Worm (Caenorhabditis elegans): ENCODE measurements around the gene bath-36.
A peak's percentile ranks its signal among the peaks of the same experiment; 100 is the strongest.

Gene bath-36

DNA sequence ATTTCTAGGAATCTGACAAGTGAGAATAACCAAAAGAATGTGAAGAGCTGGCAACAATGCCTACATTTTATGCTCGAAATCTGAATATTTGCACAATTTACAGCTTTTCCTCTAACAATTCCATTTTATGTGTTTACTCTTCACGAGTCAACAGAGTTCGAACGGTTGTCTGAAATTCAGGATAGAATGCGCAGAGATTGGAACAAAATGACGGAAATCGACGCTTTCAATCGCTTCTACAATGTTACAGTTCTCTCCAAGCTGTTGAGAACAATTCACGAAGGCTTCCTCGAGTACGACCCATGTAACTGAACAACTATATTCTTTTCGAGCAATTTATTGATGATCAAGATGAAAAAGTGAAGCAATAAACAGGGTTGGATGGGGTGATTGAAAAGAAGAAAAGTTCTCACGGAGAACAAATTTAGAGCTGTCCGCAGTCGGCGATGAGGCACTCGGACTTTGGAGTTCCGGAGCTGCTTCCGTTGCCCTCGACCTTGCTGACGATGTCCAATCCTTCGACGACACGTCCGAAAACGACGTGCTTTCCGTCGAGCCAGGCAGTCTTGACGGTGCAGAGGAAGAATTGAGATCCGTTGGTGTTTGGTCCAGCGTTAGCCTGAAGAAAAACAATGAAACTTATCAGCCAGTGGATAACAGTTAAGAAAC, 1.3 kb upstream of the bath-36 start, which contains the start of gene Y75B12B.3:
Gene Y75B12B.3 (minus strand): TSS at position 21 of the 669 bp plus-strand sequence.
- no peak for TF ChIP-seq F55B11.4 (tag; optimal IDR thresholded peaks at IDR 0.05; ENCODE audit: borderline replicate concordance, insufficient read depth)
- no peak for TF ChIP-seq let-526 (GFP tag; IDR thresholded peaks at IDR 0.05)
- TF ChIP-seq C17E4.6 (GFP tag; IDR thresholded peaks at IDR 0.05): 0 out of 2 replicates have a peak, but pooled peaks have one; percentile 27
- no peak for TF ChIP-seq ztf-6 (GFP tag; IDR thresholded peaks at IDR 0.05)
- no peak for TF ChIP-seq K11D2.4 (GFP tag; IDR thresholded peaks at IDR 0.05)
- no peak for TF ChIP-seq F57A8.1 (GFP tag; optimal IDR thresholded peaks at IDR 0.05)
- 0 out of 2 replicates have a peak, but pooled peaks have one; percentile 56 for TF ChIP-seq ztf-25 (GFP tag; IDR thresholded peaks at IDR 0.05)
- peak; percentile 36 for TF ChIP-seq die-1 (tag; optimal IDR thresholded peaks at IDR 0.05)
- TF ChIP-seq Y53G8AR.9 (GFP tag; conservative IDR thresholded peaks at IDR 0.05): peak; percentile 67; the same call in 1 of the 2 replicates
- TF ChIP-seq attf-6 (GFP tag; IDR thresholded peaks at IDR 0.05): peak; percentile 50; the same call in 1 of the 2 replicates
- no peak for TF ChIP-seq T07F8.4 (tag; optimal IDR thresholded peaks at IDR 0.05)
- peak; percentile 51 for TF ChIP-seq mcd-1 (GFP tag; IDR thresholded peaks at IDR 0.05)
- TF ChIP-seq mel-28 (tag; optimal IDR thresholded peaks at IDR 0.05; ENCODE audit: borderline replicate concordance): no peak
- 0 out of 2 replicates have a peak, but pooled peaks have one; percentile 9 for TF ChIP-seq nfyb-1 (GFP tag; IDR thresholded peaks at IDR 0.05)
- no peak for TF ChIP-seq chd-7 (tag; optimal IDR thresholded peaks at IDR 0.05)
- peak; percentile 73 for TF ChIP-seq ceh-79 (tag; optimal IDR thresholded peaks at IDR 0.05)
- TF ChIP-seq egl-44 (GFP tag; IDR thresholded peaks at IDR 0.05): 0 out of 2 replicates have a peak, but pooled peaks have one; percentile 17
- peak; percentile 48 for TF ChIP-seq attf-5 (GFP tag; optimal IDR thresholded peaks at IDR 0.05)
- TF ChIP-seq pbrm-1 (GFP tag; IDR thresholded peaks at IDR 0.05): 0 out of 2 replicates have a peak, but pooled peaks have one; percentile 52
- peak; percentile 24 for TF ChIP-seq T26A5.8 (tag; optimal IDR thresholded peaks at IDR 0.05)
- TF ChIP-seq hlh-26 (GFP tag; conservative IDR thresholded peaks at IDR 0.05): no peak
- no peak for TF ChIP-seq ceh-40 (GFP tag; IDR thresholded peaks at IDR 0.05)
- peak; percentile 72 for TF ChIP-seq zfh-2 (GFP tag; conservative IDR thresholded peaks at IDR 0.05)
- 0 out of 2 replicates have a peak, but pooled peaks have one; percentile 5 for TF ChIP-seq Y95B8A.8 (GFP tag; IDR thresholded peaks at IDR 0.05)
- peak; percentile 76; the same call in 1 of the 2 replicates for TF ChIP-seq ekl-4 (GFP tag; IDR thresholded peaks at IDR 0.05)
- TF ChIP-seq hmg-1.2 (GFP tag; IDR thresholded peaks at IDR 0.05): 0 out of 2 replicates have a peak, but pooled peaks have one; percentile 10
- TF ChIP-seq madf-10 (tag; optimal IDR thresholded peaks at IDR 0.05): no peak
- TF ChIP-seq Y56A3A.18 (GFP tag; IDR thresholded peaks at IDR 0.05): peak; percentile 41; the same call in 1 of the 2 replicates
- TF ChIP-seq tbp1 (GFP tag; optimal IDR thresholded peaks at IDR 0.05): peak; percentile 42
- peak; percentile 48 for TF ChIP-seq snpc-4 (GFP tag; optimal IDR thresholded peaks at IDR 0.05)
- peak in 2 of 4 experiments; percentile 0 to 37 for TF ChIP-seq snpc-4 (tag; optimal IDR thresholded peaks at IDR 0.05)
- TF ChIP-seq Y79H2A.3 (GFP tag; conservative IDR thresholded peaks at IDR 0.05): 0 out of 2 replicates have a peak, but pooled peaks have one; percentile 32
- TF ChIP-seq madf-8 (GFP tag; conservative IDR thresholded peaks at IDR 0.05): peak; percentile 10; the same call in 1 of the 2 replicates
- TF ChIP-seq gei-17 (GFP tag; optimal IDR thresholded peaks at IDR 0.05): no peak
- TF ChIP-seq ztf-26 (tag; optimal IDR thresholded peaks at IDR 0.05): no peak
- TF ChIP-seq hmg-20 (GFP tag; IDR thresholded peaks at IDR 0.05): no peak
- no peak for TF ChIP-seq tbx-9 (tag; optimal IDR thresholded peaks at IDR 0.05; ENCODE audit: borderline replicate concordance)
- peak; percentile 77 for TF ChIP-seq lin-26 (GFP tag; IDR thresholded peaks at IDR 0.05)
- no peak for TF ChIP-seq cebp-2 (GFP tag; IDR thresholded peaks at IDR 0.05)
- peak; percentile 11 for TF ChIP-seq xnd-1 (tag; optimal IDR thresholded peaks at IDR 0.05)
- peak; percentile 54 for TF ChIP-seq ztf-18 (tag; optimal IDR thresholded peaks at IDR 0.05)
- TF ChIP-seq ets-4 (GFP tag; optimal IDR thresholded peaks at IDR 0.05): no peak
- TF ChIP-seq cebp-1 (GFP tag; IDR thresholded peaks at IDR 0.05): no peak
- TF ChIP-seq cebp-1 (tag; optimal IDR thresholded peaks at IDR 0.05): peak; percentile 29
- TF ChIP-seq akir-1 (GFP tag; optimal IDR thresholded peaks at IDR 0.05): no peak
- no peak for TF ChIP-seq F52B5.7 (tag; optimal IDR thresholded peaks at IDR 0.05)
- TF ChIP-seq ztf-22 (GFP tag; optimal IDR thresholded peaks at IDR 0.05): no peak
